Fruit fly (Drosophila melanogaster): Measurements from ENCODE around the gene vih.

vih gene

DNA sequence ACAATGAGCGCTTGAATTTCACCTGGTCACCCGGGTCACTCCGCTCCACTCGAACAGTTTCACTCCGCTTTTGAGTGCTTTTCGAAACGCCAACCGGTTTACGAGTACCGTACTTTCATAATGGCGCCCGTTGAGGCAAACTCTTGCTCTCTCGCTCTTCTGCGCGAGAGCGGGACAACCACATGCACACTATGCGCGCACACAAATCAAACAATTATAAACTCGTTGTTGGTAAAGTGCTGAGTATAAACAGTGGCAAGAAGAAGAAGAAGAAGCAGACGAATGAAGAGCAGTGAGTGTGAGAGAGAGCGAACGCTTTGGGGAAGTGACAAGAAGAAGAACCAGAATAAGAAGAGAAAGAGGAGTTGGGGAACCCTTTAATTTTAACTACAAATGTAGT lies 36.1 kb upstream of the vih start, which contains the start of gene eyg (continued):
- TF ChIP-seq CG10669 (GFP tag; optimal IDR thresholded peaks at IDR 0.05): no peak
- TF ChIP-seq CG4318 (GFP tag; optimal IDR thresholded peaks at IDR 0.05): no peak
- peak; percentile 12 for TF ChIP-seq CG8632 (GFP tag; optimal IDR thresholded peaks at IDR 0.05)

DNA sequence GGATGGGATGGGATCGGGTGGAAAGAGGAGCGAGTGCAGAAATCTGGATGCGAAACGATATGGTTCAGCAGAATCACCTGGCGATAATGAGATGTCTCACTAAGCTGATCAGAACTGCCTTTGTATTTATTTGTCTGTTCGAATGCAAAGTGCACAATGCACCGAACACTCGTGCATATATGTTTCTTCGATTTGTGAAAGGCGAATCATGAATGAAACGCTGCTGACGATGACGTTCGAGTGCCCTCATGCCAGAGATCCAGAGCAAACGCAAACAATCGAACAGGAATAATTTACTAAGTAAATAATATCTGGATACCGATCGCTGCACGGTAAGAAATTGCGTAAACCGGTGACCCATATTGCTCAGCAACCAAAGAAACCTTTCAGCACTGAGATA lies 34.4 kb upstream of the vih start, which contains the start of gene CG32102:
Gene CG32102 (minus strand): TSS at position 101 of the 400 bp plus-strand sequence.
- no peak for TF ChIP-seq CG8319 (GFP tag; optimal IDR thresholded peaks at IDR 0.05)
- no peak for TF ChIP-seq CG32006 (GFP tag; optimal IDR thresholded peaks at IDR 0.05)
- no peak for TF ChIP-seq CG9139 (GFP tag; optimal IDR thresholded peaks at IDR 0.05)
- TF ChIP-seq CG10669 (GFP tag; optimal IDR thresholded peaks at IDR 0.05): no peak
- no peak for TF ChIP-seq spab (GFP tag; optimal IDR thresholded peaks at IDR 0.05)

DNA sequence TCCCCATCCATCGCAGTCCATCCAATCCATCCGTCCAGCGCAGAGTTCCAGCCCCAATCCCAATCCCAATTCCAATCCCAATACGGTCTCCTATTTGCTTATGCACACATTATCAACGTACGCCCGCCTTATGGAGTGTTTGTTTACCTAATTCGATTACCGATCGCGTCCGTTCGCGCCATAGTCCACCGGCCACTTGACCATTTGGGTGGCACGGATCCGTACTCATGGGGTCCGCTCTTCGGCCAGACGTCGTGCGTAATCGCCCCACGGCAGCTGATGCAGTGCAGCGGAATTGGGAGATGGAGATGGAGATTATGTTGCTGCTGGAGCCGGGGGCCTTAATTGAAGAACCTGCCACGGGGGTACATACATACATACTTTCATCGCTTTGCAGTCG lies 33.6 kb upstream of the vih start:
- TF ChIP-seq CG8119 (GFP tag; IDR thresholded peaks at IDR 0.05) (no peak), CG11762 (GFP tag; optimal IDR thresholded peaks at IDR 0.05; ENCODE audit: insufficient read depth) (no peak), spab (GFP tag; optimal IDR thresholded peaks at IDR 0.05) (no peak)

dm6 chr3L:12471471-12471978 lies 32.6 kb upstream of the vih start, which contains the start of gene CG10616:
Gene CG10616 (plus strand): TSS chr3L:12471728.
- TF ChIP-seq Eip78C (GFP tag) (peak; percentile 56), CG3032 (tag; optimal IDR thresholded peaks at IDR 0.05) (no peak), esn (GFP tag; optimal IDR thresholded peaks at IDR 0.05) (peak; percentile 11)

- TF ChIP-seq CG6854 (GFP tag; optimal IDR thresholded peaks at IDR 0.05) (no peak), CG1621 (tag; optimal IDR thresholded peaks at IDR 0.05) (peak; percentile 0)
Observed at dm6 chr3L:12478229-12478628, 25.9 kb upstream of the vih start.

DNA sequence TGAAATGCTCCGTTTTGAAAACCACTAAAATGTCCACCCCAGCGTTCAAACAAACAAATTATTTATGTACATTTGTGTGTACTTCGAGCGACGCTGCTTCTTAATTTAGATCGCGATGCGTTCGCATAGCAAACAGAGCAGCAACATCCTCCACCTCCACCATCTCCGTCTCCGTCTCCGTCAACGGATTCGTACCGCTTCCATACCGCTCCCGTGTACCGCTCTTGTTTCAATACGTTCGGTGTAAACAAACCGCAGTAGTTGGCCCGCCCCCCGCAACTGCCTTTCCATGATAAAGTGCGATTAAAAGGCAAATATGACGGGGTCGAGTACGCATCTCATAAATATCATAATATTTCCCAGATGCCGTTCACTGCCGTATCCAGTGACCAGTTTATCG lies 21.8 kb upstream of the vih start, which contains the start of gene CG33725:
Gene CG33725 (plus strand): TSS at position 364 of the 400 bp plus-strand sequence.
- TF ChIP-seq fkh (GFP tag; optimal IDR thresholded peaks at IDR 0.05): peak; percentile 95
- TF ChIP-seq CG34406 (GFP tag; optimal IDR thresholded peaks at IDR 0.05): no peak

DNA sequence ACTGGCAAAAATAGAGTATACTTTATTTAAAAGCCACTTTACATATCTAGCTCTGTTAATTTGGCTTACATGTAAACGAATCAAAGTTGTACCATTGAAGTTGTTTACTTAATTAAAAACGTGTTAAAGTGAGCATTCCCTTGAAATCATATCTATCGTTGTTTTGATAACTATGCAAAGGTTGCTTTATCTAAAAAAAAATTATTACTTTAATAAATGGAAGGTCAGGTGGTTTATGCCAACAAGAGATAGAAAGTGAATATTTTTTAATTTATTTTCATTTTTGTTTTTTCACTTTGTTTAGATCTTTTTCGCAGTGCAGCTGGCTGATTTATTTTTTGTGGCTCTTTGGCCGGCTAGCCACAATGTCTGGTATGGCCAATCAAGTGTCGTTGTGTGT lies 21.2 kb upstream of the vih start:
- TF ChIP-seq Lpt (GFP tag; optimal IDR thresholded peaks at IDR 0.05) (peak; percentile 79), svp (GFP tag) (no peak), CG6163 (GFP tag; IDR thresholded peaks at IDR 0.05) (peak; percentile 81), fd85E (GFP tag; optimal IDR thresholded peaks at IDR 0.05) (no peak), Met (GFP tag; optimal IDR thresholded peaks at IDR 0.05) (peak; percentile 57), ss (GFP tag; optimal IDR thresholded peaks at IDR 0.05) (peak in 1 of 2 experiments; percentile 9), CG10669 (GFP tag; optimal IDR thresholded peaks at IDR 0.05) (peak; percentile 18), CG8632 (GFP tag; optimal IDR thresholded peaks at IDR 0.05) (peak; percentile 54), CG3032 (tag; optimal IDR thresholded peaks at IDR 0.05) (peak; percentile 67), CG8319 (GFP tag; optimal IDR thresholded peaks at IDR 0.05) (peak; percentile 42), salr (GFP tag; optimal IDR thresholded peaks at IDR 0.05) (peak in 1 of 2 experiments; percentile 85), CG11902 (GFP tag; optimal IDR thresholded peaks at IDR 0.05) (peak; percentile 16), esn (GFP tag; optimal IDR thresholded peaks at IDR 0.05) (peak; percentile 54), Hr38 (GFP tag; optimal IDR thresholded peaks at IDR 0.05) (no peak), fkh (GFP tag; optimal IDR thresholded peaks at IDR 0.05) (no peak), Sox15 (GFP tag; optimal IDR thresholded peaks at IDR 0.05) (peak; percentile 5), Eip75B (GFP tag; optimal IDR thresholded peaks at IDR 0.05) (peak; percentile 57), fd59A (GFP tag; optimal IDR thresholded peaks at IDR 0.05) (peak; percentile 55), achi (GFP tag; optimal IDR thresholded peaks at IDR 0.05) (peak; percentile 77), CG10631 (GFP tag; optimal IDR thresholded peaks at IDR 0.05) (peak; percentile 74), CG6792 (GFP tag; optimal IDR thresholded peaks at IDR 0.05) (peak; percentile 46), Sox102F (GFP tag; optimal IDR thresholded peaks at IDR 0.05) (peak; percentile 22), CG34406 (GFP tag; optimal IDR thresholded peaks at IDR 0.05) (peak; percentile 40), pdm3 (GFP tag; optimal IDR thresholded peaks at IDR 0.05) (peak; percentile 78), Ets96B (tag; optimal IDR thresholded peaks at IDR 0.05) (peak; percentile 66), acj6 (GFP tag; optimal IDR thresholded peaks at IDR 0.05) (peak; percentile 79), Blimp-1 (GFP tag; optimal IDR thresholded peaks at IDR 0.05) (no peak), CG7368 (GFP tag; optimal IDR thresholded peaks at IDR 0.05) (peak; percentile 9), Eip78C (GFP tag) (peak; percentile 93), Gug (GFP tag; IDR thresholded peaks at IDR 0.05) (peak; percentile 73)

Data from whole organism, prepupa.